Worm (Caenorhabditis elegans): ENCODE results near the gene cyl-1.
A peak's percentile ranks its signal among the peaks of the same experiment; 100 is the strongest.
"Not testable (repeated sequence)": the region's sequence is repeated elsewhere in the genome, so short reads cannot be mapped to it uniquely, and the experiment has no call there.

The cyl-1 gene

DNA sequence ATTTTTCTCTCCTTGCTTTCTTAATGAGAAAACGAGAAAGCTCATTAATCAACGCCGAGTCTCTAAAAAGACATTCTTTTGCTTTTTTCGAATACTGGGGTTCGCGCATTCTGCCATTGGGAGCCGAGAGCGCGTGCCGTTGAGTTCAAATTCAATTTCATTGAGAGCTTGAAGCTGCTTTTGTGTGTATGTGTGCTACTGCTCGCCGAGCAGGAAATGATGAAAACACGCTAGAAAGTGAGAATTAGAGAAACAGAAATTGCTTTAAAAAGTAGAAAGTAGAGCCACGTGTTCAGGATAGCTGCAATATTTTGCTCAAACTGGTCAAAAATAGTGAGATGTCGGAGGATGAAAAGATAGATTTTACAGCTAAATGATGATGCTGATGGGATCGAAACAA lies 32.2 kb upstream of the cyl-1 start:
- TF ChIP-seq ztf-4 (tag; optimal IDR thresholded peaks at IDR 0.05) (no peak), egl-5 (tag; optimal IDR thresholded peaks at IDR 0.05) (peak; percentile 36), ceh-82 (tag; optimal IDR thresholded peaks at IDR 0.05) (no peak), nhr-67 (tag; optimal IDR thresholded peaks at IDR 0.05) (no peak), fkh-10 (GFP tag; optimal IDR thresholded peaks at IDR 0.05) (peak; percentile 97), nfya-1 (tag; optimal IDR thresholded peaks at IDR 0.05; ENCODE audit: insufficient read depth) (peak; percentile 45), sea-2 (GFP tag; optimal IDR thresholded peaks at IDR 0.05) (no peak), R02D3.7 (tag; optimal IDR thresholded peaks at IDR 0.05) (no peak), mml-1 (tag; optimal IDR thresholded peaks at IDR 0.05) (no peak)

DNA sequence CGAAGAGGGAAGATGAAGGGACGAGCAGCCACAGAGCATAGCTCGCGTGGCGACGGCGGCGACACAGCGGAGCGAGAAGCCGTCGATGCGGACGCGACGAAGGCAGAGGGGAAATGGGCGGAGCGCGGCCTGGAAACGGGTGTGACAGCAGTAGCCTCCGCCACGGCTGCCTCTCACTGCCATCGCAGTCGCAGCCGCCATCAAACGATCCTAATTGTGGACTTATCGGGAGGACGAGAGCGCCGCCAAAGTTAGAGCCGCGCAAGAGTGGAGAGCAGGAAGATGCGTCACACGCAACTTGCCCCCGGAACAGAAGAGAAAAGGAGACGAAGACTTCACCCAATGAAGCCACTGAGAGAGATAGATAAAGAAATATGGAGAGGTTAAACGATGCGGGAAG lies 30.8 kb upstream of the cyl-1 start:
- no peak for TF ChIP-seq pqm-1 (tag; optimal IDR thresholded peaks at IDR 0.05)
- TF ChIP-seq elt-1 (tag; optimal IDR thresholded peaks at IDR 0.05), result no peak
- TF ChIP-seq egl-5 (tag; optimal IDR thresholded peaks at IDR 0.05), result peak; percentile 17
- TF ChIP-seq tbx-2 (tag; optimal IDR thresholded peaks at IDR 0.05), result no peak
- no peak for TF ChIP-seq egl-27 (tag; optimal IDR thresholded peaks at IDR 0.05)
- TF ChIP-seq eor-1 (tag; optimal IDR thresholded peaks at IDR 0.05), result no peak
- no peak for TF ChIP-seq fos-1 (tag; optimal IDR thresholded peaks at IDR 0.05)
- peak; percentile 39 for TF ChIP-seq fkh-10 (GFP tag; optimal IDR thresholded peaks at IDR 0.05)
- peak; percentile 12 for TF ChIP-seq snpc-4 (tag; optimal IDR thresholded peaks at IDR 0.05)
- TF ChIP-seq nhr-237 (tag; optimal IDR thresholded peaks at IDR 0.05), result no peak
- TF ChIP-seq ztf-11 (tag; optimal IDR thresholded peaks at IDR 0.05), result no peak
- no peak for TF ChIP-seq ceh-16 (tag; optimal IDR thresholded peaks at IDR 0.05)
- no peak for TF ChIP-seq sea-2 (GFP tag; optimal IDR thresholded peaks at IDR 0.05)
- no peak for TF ChIP-seq nhr-25 (tag; optimal IDR thresholded peaks at IDR 0.05)
- no peak for TF ChIP-seq daf-12 (tag; optimal IDR thresholded peaks at IDR 0.05)
- TF ChIP-seq mdl-1 (tag; optimal IDR thresholded peaks at IDR 0.05), result no peak
- TF ChIP-seq nfya-1 (tag; optimal IDR thresholded peaks at IDR 0.05; ENCODE audit: insufficient read depth), result peak; percentile 51
- no peak for TF ChIP-seq lsy-12 (tag; optimal IDR thresholded peaks at IDR 0.05)
- TF ChIP-seq hmg-11 (tag; optimal IDR thresholded peaks at IDR 0.05), result peak; percentile 63
- no peak for TF ChIP-seq ceh-82 (tag; optimal IDR thresholded peaks at IDR 0.05)
- TF ChIP-seq lin-39 (tag; optimal IDR thresholded peaks at IDR 0.05), result peak; percentile 76

DNA sequence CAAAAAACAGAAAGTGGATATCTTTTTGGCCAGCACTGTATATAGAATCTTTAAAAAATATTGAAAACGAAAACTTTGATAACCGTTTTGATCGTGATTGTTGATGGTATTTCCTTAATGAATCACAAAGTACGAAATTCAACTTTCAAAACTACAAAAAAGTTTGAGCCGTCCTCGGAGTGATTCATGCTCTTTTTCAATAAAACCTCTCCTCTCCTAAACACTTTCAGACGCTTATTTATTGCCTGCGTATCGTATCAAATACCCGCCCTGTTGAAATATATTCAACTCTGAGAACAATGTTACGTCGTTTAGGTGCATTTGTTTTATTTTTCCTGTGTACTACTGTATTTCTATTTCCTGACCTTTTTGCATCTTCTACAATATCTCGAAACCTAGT lies 27.4 kb upstream of the cyl-1 start:
- TF ChIP-seq ztf-4 (tag; optimal IDR thresholded peaks at IDR 0.05) (no peak), nhr-23 (tag; optimal IDR thresholded peaks at IDR 0.05) (no peak), daf-12 (tag; optimal IDR thresholded peaks at IDR 0.05) (no peak), jun-1 (tag; optimal IDR thresholded peaks at IDR 0.05) (no peak), pha-4 (tag; optimal IDR thresholded peaks at IDR 0.05) (no peak), fkh-2 (tag; optimal IDR thresholded peaks at IDR 0.05) (no peak), nhr-25 (tag; optimal IDR thresholded peaks at IDR 0.05) (no peak), snpc-4 (tag; optimal IDR thresholded peaks at IDR 0.05) (no peak), R02D3.7 (tag; optimal IDR thresholded peaks at IDR 0.05) (no peak), elt-2 (tag; optimal IDR thresholded peaks at IDR 0.05) (peak; percentile 39), pqm-1 (tag; optimal IDR thresholded peaks at IDR 0.05) (peak; percentile 70)

DNA sequence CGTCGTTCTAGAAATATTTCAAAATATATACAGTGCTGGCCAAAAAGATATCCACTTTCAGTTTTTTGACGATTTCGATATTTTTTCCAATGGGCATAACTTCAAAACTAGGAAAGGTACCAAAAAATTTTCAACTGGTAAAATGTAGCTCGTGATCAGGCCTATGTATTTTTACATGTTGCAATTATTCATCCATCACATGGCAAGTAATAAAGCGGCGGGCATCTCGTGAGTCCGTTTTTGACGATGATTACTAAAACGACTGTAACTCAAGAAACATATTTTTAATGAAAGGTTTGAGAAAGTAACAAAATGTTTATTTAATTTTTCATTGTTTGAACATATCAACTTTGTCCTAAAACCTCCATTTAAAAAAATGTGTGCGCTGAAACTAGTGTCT lies 26.5 kb upstream of the cyl-1 start, which contains the start of gene F10C2.3:
Gene F10C2.3 (plus strand): TSS at position 301 of the 400 bp plus-strand sequence.
- not testable (repeated sequence) for TF ChIP-seq hmg-11, ztf-4, ceh-9 (tag; optimal IDR thresholded peaks at IDR 0.05)

DNA sequence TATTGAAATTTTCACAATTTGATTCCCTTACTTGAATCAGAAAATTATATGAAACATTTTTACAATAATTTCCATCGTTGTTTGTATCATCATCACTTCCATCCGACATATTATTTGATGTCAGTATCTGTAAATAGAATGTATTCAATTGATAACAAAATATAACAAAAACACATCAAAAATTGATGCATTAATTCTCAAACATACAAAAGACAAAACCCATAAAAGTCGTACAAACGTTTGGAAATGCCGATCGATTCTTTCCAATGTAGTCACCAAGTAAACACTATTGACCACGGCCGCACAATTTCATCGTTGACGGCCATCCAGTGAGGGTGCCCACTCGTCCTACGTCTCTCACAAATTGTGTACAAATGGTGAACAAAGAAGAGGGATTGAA lies 19.8 kb upstream of the cyl-1 start, which contains the start of gene add-2:
Gene add-2 (minus strand): TSS at position 109 of the 400 bp plus-strand sequence.
- no peak for TF ChIP-seq fkh-10 (GFP tag; optimal IDR thresholded peaks at IDR 0.05)
- no peak for TF ChIP-seq nfya-1 (tag; optimal IDR thresholded peaks at IDR 0.05; ENCODE audit: insufficient read depth)
- peak; percentile 52 for TF ChIP-seq elt-2 (tag; optimal IDR thresholded peaks at IDR 0.05)
- peak; percentile 50 for TF ChIP-seq pqm-1 (tag; optimal IDR thresholded peaks at IDR 0.05)
- TF ChIP-seq nhr-11 (tag; optimal IDR thresholded peaks at IDR 0.05), result no peak
- TF ChIP-seq nhr-77 (tag; optimal IDR thresholded peaks at IDR 0.05), result no peak
- TF ChIP-seq ama-1 (optimal IDR thresholded peaks at IDR 0.05), result no peak
- no peak for TF ChIP-seq egl-27 (tag; optimal IDR thresholded peaks at IDR 0.05)
- TF ChIP-seq pha-4 (tag; optimal IDR thresholded peaks at IDR 0.05), result peak; percentile 65

Data from whole organism, L3 larva.